Fruit fly (Drosophila melanogaster) whole organism, prepupa: ENCODE measurements around the gene Mrtf.

ENCODE experiments used
- CG10631 ChIP-seq: fragments of 200-800 bp; sonication (Bioruptor generic); optimal IDR thresholded peaks from 2 replicates; lab custom pipeline; 2016; ENCODE audit warnings: missing biosample characterization, missing genetic modification characterization
- CG10669 ChIP-seq: fragments of 200-800 bp; sonication (Bioruptor generic); optimal IDR thresholded peaks from 3 replicates; lab custom pipeline; 2018; ENCODE audit warnings: missing biosample characterization, mild to moderate bottlenecking, missing genetic modification characterization, moderate library complexity
- CG11762 ChIP-seq: fragments of 200-800 bp; sonication (Bioruptor generic); optimal IDR thresholded peaks from 3 replicates; lab custom pipeline; 2016; ENCODE audit warnings: missing biosample characterization, missing genetic modification characterization; ENCODE audit not compliant: insufficient read depth
- CG1621 ChIP-seq: fragments of 200-800 bp; sonication (Bioruptor generic); optimal IDR thresholded peaks from 3 replicates; lab custom pipeline; 2018; ENCODE audit warnings: missing biosample characterization, mild to moderate bottlenecking, missing genetic modification characterization
- CG16779 ChIP-seq: fragments of 200-800 bp; sonication (Bioruptor generic); optimal IDR thresholded peaks from 3 replicates; lab custom pipeline; 2017; ENCODE audit warnings: missing biosample characterization, mild to moderate bottlenecking, missing genetic modification characterization
- CG3032 ChIP-seq: fragments of 200-800 bp; optimal IDR thresholded peaks from 2 replicates; lab custom pipeline; 2019; ENCODE audit warnings: missing biosample characterization, mild to moderate bottlenecking, missing genetic modification characterization, moderate library complexity
- CG31627 ChIP-seq: fragments of 200-800 bp; sonication (Bioruptor generic); optimal IDR thresholded peaks from 3 replicates; lab custom pipeline; 2016; ENCODE audit warnings: missing biosample characterization, missing genetic modification characterization
- CG32006 ChIP-seq: fragments of 200-800 bp; sonication (Bioruptor generic); optimal IDR thresholded peaks from 3 replicates; lab custom pipeline; 2017; ENCODE audit warnings: missing biosample characterization, mild to moderate bottlenecking, missing genetic modification characterization
- CG3919 ChIP-seq: fragments of 200-800 bp; sonication (Bioruptor generic); optimal IDR thresholded peaks from 3 replicates; lab custom pipeline; 2016; ENCODE audit warnings: missing biosample characterization, missing genetic modification characterization
- CG4318 ChIP-seq: fragments of 200-800 bp; sonication (Bioruptor generic); optimal IDR thresholded peaks from 3 replicates; lab custom pipeline; 2017; ENCODE audit warnings: missing biosample characterization, mild to moderate bottlenecking, missing genetic modification characterization
- CG6163 ChIP-seq: fragments of 200-800 bp; sonication (Bioruptor generic); IDR thresholded peaks from 3 replicates; pipeline ENCODE4 v1.3.6; 2022; ENCODE audit warnings: missing biosample characterization, missing genetic modification characterization
- CG6276 ChIP-seq: fragments of 200-800 bp; sonication (Bioruptor generic); optimal IDR thresholded peaks from 2 replicates; lab custom pipeline; 2017; ENCODE audit warnings: missing biosample characterization, mild to moderate bottlenecking, missing genetic modification characterization
- CG6808 ChIP-seq: fragments of 200-800 bp; sonication (Bioruptor generic); optimal IDR thresholded peaks from 3 replicates; lab custom pipeline; 2017; ENCODE audit warnings: missing biosample characterization, missing genetic modification characterization, mild to moderate bottlenecking, moderate library complexity, missing genetic modification reagents
- CG8119 ChIP-seq: fragments of 200-800 bp; sonication (Bioruptor generic); IDR thresholded peaks from 3 replicates; pipeline ENCODE4 v1.3.6; 2022; ENCODE audit warnings: missing biosample characterization, missing genetic modification characterization
- CG9139 ChIP-seq: fragments of 200-800 bp; sonication (Bioruptor generic); optimal IDR thresholded peaks from 3 replicates; lab custom pipeline; 2017; ENCODE audit warnings: missing biosample characterization, mild to moderate bottlenecking, missing genetic modification characterization
- Eip75B ChIP-seq: fragments of 200-800 bp; sonication (Bioruptor generic); optimal IDR thresholded peaks from 3 replicates; lab custom pipeline; 2016; ENCODE audit warnings: missing biosample characterization, missing genetic modification characterization
- Eip78C ChIP-seq: fragments of 200-800 bp; sonication (Bioruptor generic); peaks from one replicate; lab custom pipeline; 2016; ENCODE audit warnings: missing biosample characterization, missing genetic modification characterization
- Ets21C ChIP-seq: fragments of 200-800 bp; sonication (Bioruptor generic); optimal IDR thresholded peaks from 3 replicates; lab custom pipeline; 2016; ENCODE audit warnings: missing biosample characterization, missing genetic modification characterization
- Ets96B ChIP-seq: fragments of 200-800 bp; optimal IDR thresholded peaks from 2 replicates; lab custom pipeline; 2019; ENCODE audit warnings: missing biosample characterization, mild to moderate bottlenecking, missing genetic modification characterization, moderate library complexity
- Hr39 ChIP-seq: fragments of 200-800 bp; sonication (Bioruptor generic); optimal IDR thresholded peaks from 2 replicates; lab custom pipeline; 2016; ENCODE audit warnings: missing biosample characterization, missing genetic modification characterization
- OdsH ChIP-seq: fragments of 200-800 bp; sonication (Bioruptor generic); optimal IDR thresholded peaks from 3 replicates; lab custom pipeline; 2016; ENCODE audit warnings: missing biosample characterization, missing genetic modification characterization
- Smox ChIP-seq: fragments of 200-800 bp; sonication (Bioruptor generic); optimal IDR thresholded peaks from 3 replicates; lab custom pipeline; 2016; ENCODE audit warnings: missing biosample characterization, missing genetic modification characterization
- Sox14 ChIP-seq: fragments of 200-800 bp; sonication (Bioruptor generic); optimal IDR thresholded peaks from 3 replicates; lab custom pipeline; 2016; ENCODE audit warnings: missing biosample characterization, missing genetic modification characterization
- achi ChIP-seq: fragments of 200-800 bp; sonication (Bioruptor generic); optimal IDR thresholded peaks from 3 replicates; lab custom pipeline; 2016; ENCODE audit warnings: missing biosample characterization, missing genetic modification characterization
- acj6 ChIP-seq: fragments of 200-800 bp; sonication (Bioruptor generic); optimal IDR thresholded peaks from 3 replicates; lab custom pipeline; 2016; ENCODE audit warnings: missing biosample characterization, missing genetic modification characterization
- dsx ChIP-seq: fragments of 200-800 bp; optimal IDR thresholded peaks from 3 replicates; lab custom pipeline; 2019; ENCODE audit warnings: missing biosample characterization, mild to moderate bottlenecking, missing genetic modification characterization, moderate library complexity; ENCODE audit not compliant: poor library complexity, severe bottlenecking
- eg ChIP-seq: fragments of 200-800 bp; sonication (Bioruptor generic); IDR thresholded peaks from 3 replicates; pipeline ENCODE4 v1.3.6; 2022; ENCODE audit warnings: missing biosample characterization, missing genetic modification characterization
- fd59A ChIP-seq: fragments of 200-800 bp; sonication (Bioruptor generic); optimal IDR thresholded peaks from 2 replicates; lab custom pipeline; 2017; ENCODE audit warnings: missing biosample characterization, mild to moderate bottlenecking, missing genetic modification characterization, missing genetic modification reagents
- fd85E ChIP-seq: fragments of 200-800 bp; sonication (Bioruptor generic); optimal IDR thresholded peaks from 3 replicates; lab custom pipeline; 2016; ENCODE audit warnings: missing biosample characterization, missing genetic modification characterization
- pdm3 ChIP-seq: fragments of 200-800 bp; sonication (Bioruptor generic); optimal IDR thresholded peaks from 3 replicates; lab custom pipeline; 2016; ENCODE audit warnings: missing biosample characterization, missing genetic modification characterization
- salr ChIP-seq, 2 experiments: fragments of 200-800 bp; sonication (Bioruptor generic); optimal IDR thresholded peaks; 3 replicates each; lab custom pipeline; 2016 to 2018; ENCODE audit warnings: missing biosample characterization in 2 of 2, missing genetic modification characterization in 2 of 2, mild to moderate bottlenecking in 1 of 2
- spab ChIP-seq: fragments of 200-800 bp; sonication (Bioruptor generic); optimal IDR thresholded peaks from 2 replicates; lab custom pipeline; 2017; ENCODE audit warnings: missing biosample characterization, mild to moderate bottlenecking, missing genetic modification characterization, missing genetic modification reagents
- ss ChIP-seq, 2 experiments: fragments of 200-800 bp; sonication (Bioruptor generic); optimal IDR thresholded peaks; 2 replicates in 1 of 2; 3 replicates in 1 of 2; lab custom pipeline; 2017 to 2018; ENCODE audit warnings: mild to moderate bottlenecking in 2 of 2, missing biosample characterization in 2 of 2, missing genetic modification characterization in 2 of 2, moderate library complexity in 1 of 2
- vri ChIP-seq: fragments of 200-800 bp; sonication (Bioruptor generic); optimal IDR thresholded peaks from 3 replicates; lab custom pipeline; 2016; ENCODE audit warnings: missing biosample characterization, mild to moderate bottlenecking, missing genetic modification characterization

Gene Mrtf

dm6 chr3L:2805956-2806527 lies 39.7 kb upstream of the Mrtf start (continued):
- TF ChIP-seq CG6163 (GFP tag; lab: Robert Waterston, UW), result peak; percentile 93
- TF ChIP-seq fd85E (GFP tag; lab: Kevin White, UChicago), result peak; percentile 2
- no peak for TF ChIP-seq CG4318 (GFP tag; lab: Kevin White, UChicago)
- TF ChIP-seq Ets96B (tag; lab: Kevin White, UChicago), result peak; percentile 18
- TF ChIP-seq Hr39 (GFP tag; lab: Kevin White, UChicago), result peak; percentile 56
- TF ChIP-seq Eip75B (GFP tag; lab: Kevin White, UChicago), result peak; percentile 74
- TF ChIP-seq acj6 (GFP tag; lab: Kevin White, UChicago), result peak; percentile 53
- no peak for TF ChIP-seq fd59A (GFP tag; lab: Kevin White, UChicago)
- peak; percentile 60 for TF ChIP-seq CG31627 (GFP tag; lab: Kevin White, UChicago)
- TF ChIP-seq CG3032 (tag; lab: Kevin White, UChicago), result peak; percentile 51
- TF ChIP-seq CG6808 (GFP tag; lab: Kevin White, UChicago), result no peak
- peak; percentile 35 for TF ChIP-seq achi (GFP tag; lab: Kevin White, UChicago)
- peak; percentile 27 for TF ChIP-seq vri (GFP tag; lab: Kevin White, UChicago)
- TF ChIP-seq CG16779 (tag; lab: Kevin White, UChicago), result no peak
- TF ChIP-seq CG3919 (GFP tag; lab: Kevin White, UChicago), result peak; percentile 83
- TF ChIP-seq Sox14 (GFP tag; lab: Kevin White, UChicago), result peak; percentile 28
- TF ChIP-seq Ets21C (GFP tag; lab: Kevin White, UChicago), result peak; percentile 62
- no peak for TF ChIP-seq salr (GFP tag; optimal IDR thresholded peaks at IDR 0.05; lab: Kevin White, UChicago)
- TF ChIP-seq Eip78C, result peak; percentile 89

- TF ChIP-seq CG3032 (tag; lab: Kevin White, UChicago) (peak; percentile 12), achi (GFP tag; lab: Kevin White, UChicago) (peak; percentile 14), vri (GFP tag; lab: Kevin White, UChicago) (peak; percentile 71), Smox (GFP tag; lab: Kevin White, UChicago) (no peak), CG11762 (GFP tag; lab: Kevin White, UChicago) (no peak), CG1621 (tag; lab: Kevin White, UChicago) (peak; percentile 23), salr (GFP tag; optimal IDR thresholded peaks at IDR 0.05; lab: Kevin White, UChicago) (peak in 1 of 2 experiments; percentile 7), dsx (GFP tag; lab: Kevin White, UChicago) (no peak), eg (GFP tag; lab: Robert Waterston, UW) (peak; percentile 80), pdm3 (GFP tag; lab: Kevin White, UChicago) (peak; percentile 3), spab (peak; percentile 25), OdsH (GFP tag; lab: Kevin White, UChicago) (no peak), CG16779 (tag; lab: Kevin White, UChicago) (peak; percentile 50), CG10631 (GFP tag; lab: Kevin White, UChicago) (no peak), CG9139 (GFP tag; lab: Kevin White, UChicago) (peak; percentile 55), CG6808 (GFP tag; lab: Kevin White, UChicago) (peak; percentile 74), CG6163 (GFP tag; lab: Robert Waterston, UW) (peak; percentile 78), CG32006 (GFP tag; lab: Kevin White, UChicago) (peak; percentile 1), CG6276 (GFP tag; lab: Kevin White, UChicago) (peak; percentile 63), Ets96B (tag; lab: Kevin White, UChicago) (peak; percentile 43), CG10669 (GFP tag; lab: Kevin White, UChicago) (peak; percentile 55), ss (GFP tag; optimal IDR thresholded peaks at IDR 0.05; lab: Kevin White, UChicago) (peak; percentile 74 to 79), Eip78C (peak; percentile 20), CG8119 (GFP tag; lab: Robert Waterston, UW) (peak; percentile 53; the same call in 2 of the 3 replicates)
- TF ChIP-seq, all 60 proteins: peak for 19
Measured at dm6 chr3L:2805137-2805955, 39.0 kb upstream of the Mrtf start.
